Worm (Caenorhabditis elegans): ENCODE measurements around the gene memb-2.

ce11 chrV:5570433-5570832, 49.5 kb downstream of the memb-2 start, which contains the start of gene glb-6:
- TF ChIP-seq flt-1 (GFP tag; IDR thresholded peaks at IDR 0.05) (no peak), med-1 (GFP tag; optimal IDR thresholded peaks at IDR 0.05; ENCODE audit: insufficient read depth) (no peak), tab-1 (GFP tag; IDR thresholded peaks at IDR 0.05) (no peak), ztf-23 (GFP tag; IDR thresholded peaks at IDR 0.05) (no peak), ztf-29 (GFP tag; IDR thresholded peaks at IDR 0.05) (no peak), ref-1 (GFP tag; conservative IDR thresholded peaks at IDR 0.05) (no peak), T22C8.4 (GFP tag; IDR thresholded peaks at IDR 0.05) (no peak), klf-2 (GFP tag; conservative IDR thresholded peaks at IDR 0.05) (no peak)

Data from whole organism, midembryonic.